Worm (Caenorhabditis elegans) whole organism, midembryonic: ENCODE measurements around the gene F31B9.2.

Source experiments
- T22C8.4 ChIP-seq: fragments of 200-800 bp; sonication (Bioruptor generic); IDR thresholded peaks from 2 replicates; pipeline ENCODE4 v1.3.6; 2022; ENCODE audit warnings: missing genetic modification characterization, missing compliant biosample characterization
- flt-1 ChIP-seq: fragments of 200-800 bp; sonication (Bioruptor generic); IDR thresholded peaks from 2 replicates; pipeline ENCODE4 v1.3.6; 2022; ENCODE audit warnings: missing genetic modification characterization, missing compliant biosample characterization
- ztf-23 ChIP-seq: fragments of 200-800 bp; sonication (Bioruptor generic); IDR thresholded peaks from 2 replicates; pipeline ENCODE4 v1.3.6; 2022; ENCODE audit warnings: missing genetic modification reagents, missing genetic modification characterization, missing compliant biosample characterization

DNA sequence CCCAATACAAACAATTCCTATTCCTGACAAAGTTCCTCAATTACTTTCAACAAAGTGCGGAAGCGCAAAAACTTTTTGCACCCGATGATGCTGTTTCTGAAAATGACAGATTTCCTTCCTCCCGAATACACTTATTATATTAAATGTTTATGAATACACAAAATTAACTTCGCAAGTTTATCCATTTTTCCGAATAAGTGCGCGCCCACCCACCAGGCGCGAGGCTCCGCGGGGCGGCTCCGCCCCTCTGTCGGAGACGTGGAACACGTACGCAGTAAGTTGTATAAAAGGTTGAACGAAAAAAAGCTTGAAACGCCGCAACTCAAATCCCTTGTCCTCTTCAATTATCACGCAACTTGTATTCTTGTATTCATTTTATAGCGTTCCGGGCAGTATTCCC, 41.6 kb downstream of the F31B9.2 start, which contains the start of gene C09G1.5:
- TF ChIP-seq ztf-23 (GFP tag; lab: Robert Waterston, UW) (no peak), T22C8.4 (GFP tag; lab: Robert Waterston, UW) (no peak), flt-1 (no peak)
